Fruit fly (Drosophila melanogaster): ENCODE measurements around the gene Tnpo-SR.
A peak's percentile ranks its signal among the peaks of the same experiment; 100 is the strongest.

Gene Tnpo-SR

DNA sequence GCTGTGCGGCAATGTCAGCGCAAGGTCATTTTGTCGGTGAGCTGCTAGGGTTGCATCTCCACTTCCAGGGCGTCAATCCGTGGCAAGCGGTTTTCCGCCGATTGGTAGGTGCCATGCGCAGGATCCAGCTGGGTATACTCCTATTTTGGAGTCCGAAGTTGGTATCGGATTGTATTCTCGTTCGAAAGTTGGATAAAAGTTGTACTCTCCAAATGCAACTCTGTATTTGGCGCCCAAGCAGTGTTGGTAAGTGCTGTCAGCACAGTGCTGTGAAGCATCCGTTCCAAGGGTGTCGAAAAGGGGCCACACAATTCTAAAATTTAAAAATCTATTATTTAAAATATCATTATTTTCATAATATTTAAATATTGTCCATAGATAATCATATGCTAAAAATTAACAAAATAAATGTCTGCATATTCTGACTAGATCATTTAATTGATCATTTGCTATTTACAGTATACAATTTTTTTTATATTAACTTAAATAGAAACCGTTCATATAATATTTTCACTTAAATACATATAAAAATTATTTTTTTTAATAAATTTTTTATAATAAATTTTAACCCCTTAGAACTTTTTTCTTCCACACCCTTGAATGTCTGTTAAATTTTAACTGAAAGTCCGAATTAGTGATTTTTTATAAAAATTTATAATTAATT, 11.1 kb upstream of the Tnpo-SR start (continued):
- peak; percentile 77 for TF ChIP-seq Lpt (GFP tag; optimal IDR thresholded peaks at IDR 0.05)
- no peak for TF ChIP-seq Eip93F (GFP tag; optimal IDR thresholded peaks at IDR 0.05)
- peak; percentile 67 for TF ChIP-seq Gug (GFP tag; IDR thresholded peaks at IDR 0.05)
- no peak for TF ChIP-seq CG4318 (GFP tag; optimal IDR thresholded peaks at IDR 0.05)
- TF ChIP-seq Met (GFP tag; optimal IDR thresholded peaks at IDR 0.05): no peak
- no peak for TF ChIP-seq CG9139 (GFP tag; optimal IDR thresholded peaks at IDR 0.05)
- peak; percentile 82 for TF ChIP-seq CG8319 (GFP tag; optimal IDR thresholded peaks at IDR 0.05)
- TF ChIP-seq CG15336 (GFP tag; IDR thresholded peaks at IDR 0.05): peak; percentile 88; the same call in 1 of the 2 replicates
- TF ChIP-seq CG6163 (GFP tag; IDR thresholded peaks at IDR 0.05): peak; percentile 81
- no peak for TF ChIP-seq dac (GFP tag; optimal IDR thresholded peaks at IDR 0.05)
- TF ChIP-seq CG6276 (GFP tag; optimal IDR thresholded peaks at IDR 0.05): no peak
- peak; percentile 91 for TF ChIP-seq CG10631 (GFP tag; optimal IDR thresholded peaks at IDR 0.05)
- TF ChIP-seq Hr39 (GFP tag; optimal IDR thresholded peaks at IDR 0.05): peak; percentile 88
- no peak for TF ChIP-seq vri (GFP tag; optimal IDR thresholded peaks at IDR 0.05)
- TF ChIP-seq Sox102F (GFP tag; optimal IDR thresholded peaks at IDR 0.05): no peak
- peak; percentile 88 for TF ChIP-seq CG8119 (GFP tag; IDR thresholded peaks at IDR 0.05)
- no peak for TF ChIP-seq fd85E (GFP tag; optimal IDR thresholded peaks at IDR 0.05)
- peak; percentile 77 for TF ChIP-seq CG11762 (GFP tag; optimal IDR thresholded peaks at IDR 0.05; ENCODE audit: insufficient read depth)
- peak; percentile 68 for TF ChIP-seq fd59A (GFP tag; optimal IDR thresholded peaks at IDR 0.05)
- TF ChIP-seq CG34406 (GFP tag; optimal IDR thresholded peaks at IDR 0.05): peak; percentile 85
- TF ChIP-seq Blimp-1 (GFP tag; optimal IDR thresholded peaks at IDR 0.05): peak; percentile 82
- TF ChIP-seq CG3032 (tag; optimal IDR thresholded peaks at IDR 0.05): peak; percentile 93
- peak; percentile 85 for TF ChIP-seq cyc (GFP tag; optimal IDR thresholded peaks at IDR 0.05)
- peak; percentile 97 for TF ChIP-seq svp (GFP tag)
- TF ChIP-seq Eip75B (GFP tag; optimal IDR thresholded peaks at IDR 0.05): no peak

DNA sequence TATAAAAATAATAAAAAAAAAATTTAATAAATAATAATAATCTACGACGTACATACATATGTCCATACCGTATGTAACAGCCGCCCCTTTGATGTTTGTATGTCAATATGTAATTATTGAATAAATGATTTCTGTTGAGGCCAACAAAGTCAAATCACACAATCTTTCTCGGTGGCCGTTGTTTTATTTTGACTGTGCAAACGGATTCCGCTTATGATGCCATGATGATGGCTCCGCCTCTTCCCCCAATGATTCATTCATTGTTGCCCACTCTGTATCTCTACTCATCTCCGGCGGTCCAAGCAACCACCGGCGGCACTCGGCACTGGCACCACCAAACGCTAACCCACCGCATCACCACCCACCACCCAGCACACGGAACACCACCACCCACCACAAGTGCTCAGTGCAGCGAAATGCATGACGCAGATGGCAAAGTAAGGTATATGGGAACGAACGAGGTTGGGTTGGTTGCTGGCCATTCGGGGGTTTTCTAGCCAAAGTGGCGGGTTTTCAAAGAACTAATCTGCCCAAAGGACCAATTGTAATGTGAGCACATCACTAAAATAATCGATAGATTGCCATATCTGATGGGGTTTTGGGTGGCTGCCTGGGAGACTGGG, 10.5 kb upstream of the Tnpo-SR start:
- peak; percentile 5 for TF ChIP-seq Sox14 (GFP tag; optimal IDR thresholded peaks at IDR 0.05)
- peak; percentile 31 for TF ChIP-seq CG3919 (GFP tag; optimal IDR thresholded peaks at IDR 0.05)
- TF ChIP-seq CG34406 (GFP tag; optimal IDR thresholded peaks at IDR 0.05): no peak
- peak; percentile 51 for TF ChIP-seq Eip78C (GFP tag)
- peak; percentile 82 for TF ChIP-seq svp (GFP tag)
- TF ChIP-seq CG32006 (GFP tag; optimal IDR thresholded peaks at IDR 0.05): peak; percentile 45
- TF ChIP-seq CG1621 (tag; optimal IDR thresholded peaks at IDR 0.05): peak; percentile 0
- peak; percentile 62 for TF ChIP-seq fkh (GFP tag; optimal IDR thresholded peaks at IDR 0.05)
- TF ChIP-seq CG7368 (GFP tag; optimal IDR thresholded peaks at IDR 0.05): peak; percentile 52
- TF ChIP-seq CG16779 (tag; optimal IDR thresholded peaks at IDR 0.05): peak; percentile 0
- no peak for TF ChIP-seq spab (GFP tag; optimal IDR thresholded peaks at IDR 0.05)
- no peak for TF ChIP-seq CG11294 (GFP tag; IDR thresholded peaks at IDR 0.05)
- TF ChIP-seq CG8632 (GFP tag; optimal IDR thresholded peaks at IDR 0.05): no peak
- no peak for TF ChIP-seq net (GFP tag; optimal IDR thresholded peaks at IDR 0.05)
- peak; percentile 5 for TF ChIP-seq lz (GFP tag; optimal IDR thresholded peaks at IDR 0.05)
- TF ChIP-seq CG31627 (GFP tag; optimal IDR thresholded peaks at IDR 0.05): no peak
